Fruit fly (Drosophila melanogaster): ENCODE data around the gene Wsck.

DNA sequence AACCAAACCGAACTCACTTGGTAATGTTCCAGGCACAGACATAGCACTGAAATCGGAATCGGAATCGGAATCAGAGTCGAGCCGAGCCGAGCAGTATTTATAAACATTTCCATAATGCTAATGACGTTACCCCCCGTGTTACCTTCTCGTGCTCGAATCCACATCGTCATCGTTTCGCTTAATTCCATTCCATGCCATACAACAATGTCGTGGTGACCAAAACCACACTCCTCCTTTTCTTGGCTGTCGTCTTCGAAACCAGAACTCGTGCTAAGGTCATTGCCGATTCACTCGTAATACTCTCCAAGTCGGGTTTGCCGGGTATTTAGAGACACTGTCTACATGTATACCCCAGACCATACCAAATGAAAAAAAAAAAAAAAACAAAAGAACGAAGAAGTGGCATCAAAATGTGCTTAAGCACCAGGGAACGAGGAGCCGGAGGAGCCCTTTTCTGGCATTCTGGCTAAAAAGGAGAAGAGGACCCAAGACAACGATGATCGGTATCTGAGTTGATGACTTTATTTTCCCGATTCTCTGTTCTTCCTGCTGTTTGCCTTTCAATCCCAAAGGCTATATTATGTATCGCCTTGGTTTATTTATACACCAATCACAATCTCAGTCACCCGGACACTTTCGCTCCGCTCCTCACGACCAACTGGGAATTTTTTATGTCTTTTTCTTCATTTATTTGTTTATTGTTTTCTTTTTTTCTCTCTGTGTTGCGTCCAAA is 26.3 kb downstream of the Wsck start:
- TF ChIP-seq CTCF (optimal IDR thresholded peaks at IDR 0.05) = no peak
- TF ChIP-seq CG8478 (optimal IDR thresholded peaks at IDR 0.05) = no peak

All from S2 (cell line).